Fruit fly (Drosophila melanogaster): ENCODE measurements around the gene smog.
A peak's percentile ranks its signal among the peaks of the same experiment; 100 is the strongest.

Gene smog

DNA sequence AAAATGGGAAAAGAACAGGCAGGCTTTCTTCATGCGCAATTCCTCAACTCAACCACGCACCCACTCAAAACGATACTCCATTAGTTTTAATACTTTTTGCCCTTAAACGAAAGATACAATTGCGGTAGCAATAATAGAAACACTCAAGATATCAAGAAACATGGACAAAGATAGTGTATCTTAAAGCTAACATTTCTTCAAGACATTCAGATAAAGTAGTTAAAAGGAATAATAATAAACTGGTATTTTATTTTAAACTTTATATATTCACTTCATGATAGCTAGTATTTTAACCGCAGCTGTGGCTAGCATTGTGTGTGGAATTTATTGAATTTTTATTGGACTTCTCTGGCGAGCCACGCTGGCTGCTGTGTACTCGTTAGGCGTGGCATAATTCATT lies 3.5 kb downstream of the smog start (continued):
- TF ChIP-seq sisA (GFP tag; IDR thresholded peaks at IDR 0.05), result peak; percentile 43; the same call in 1 of the 2 replicates
- TF ChIP-seq ATbp (GFP tag; optimal IDR thresholded peaks at IDR 0.05), result peak; percentile 63
- TF ChIP-seq CG9609 (GFP tag; optimal IDR thresholded peaks at IDR 0.05), result no peak
- TF ChIP-seq pnt (GFP tag; optimal IDR thresholded peaks at IDR 0.05), result peak; percentile 31
- TF ChIP-seq Dek (tag; optimal IDR thresholded peaks at IDR 0.05), result peak; percentile 58
- TF ChIP-seq CG34422 (GFP tag; IDR thresholded peaks at IDR 0.05), result peak; percentile 68
- no peak for TF ChIP-seq Myb (GFP tag; optimal IDR thresholded peaks at IDR 0.05)
- no peak for TF ChIP-seq gro (GFP tag; optimal IDR thresholded peaks at IDR 0.05)
- 0 out of 2 replicates have a peak, but pooled peaks have one; percentile 16 for TF ChIP-seq seq (GFP tag; IDR thresholded peaks at IDR 0.05)
- peak; percentile 86 for TF ChIP-seq row (GFP tag; IDR thresholded peaks at IDR 0.05)
- TF ChIP-seq tgo (GFP tag; IDR thresholded peaks at IDR 0.05), result peak; percentile 30; the same call in 1 of the 3 replicates
- TF ChIP-seq CG4707 (GFP tag; optimal IDR thresholded peaks at IDR 0.05), result peak; percentile 39
- peak; percentile 37 for TF ChIP-seq CrebB (tag; optimal IDR thresholded peaks at IDR 0.05)
- peak; percentile 51 for TF ChIP-seq lmd (GFP tag; IDR thresholded peaks at IDR 0.05)
- TF ChIP-seq lilli (GFP tag; optimal IDR thresholded peaks at IDR 0.05), result peak; percentile 57
- no peak for TF ChIP-seq Gsc (GFP tag; IDR thresholded peaks at IDR 0.05)
- peak; percentile 38; the same call in 1 of the 2 replicates for TF ChIP-seq E2f2 (GFP tag; IDR thresholded peaks at IDR 0.05)
- TF ChIP-seq Xrp1 (GFP tag; IDR thresholded peaks at IDR 0.05), result peak; percentile 81
- peak; percentile 33 for TF ChIP-seq CG18764 (GFP tag; optimal IDR thresholded peaks at IDR 0.05)
- TF ChIP-seq sd (tag; optimal IDR thresholded peaks at IDR 0.05), result peak; percentile 48
- no peak for TF ChIP-seq Lim3 (GFP tag; IDR thresholded peaks at IDR 0.05)
- peak; percentile 50 for TF ChIP-seq Xbp1 (GFP tag; optimal IDR thresholded peaks at IDR 0.05)
- no peak for TF ChIP-seq CG13775 (GFP tag; optimal IDR thresholded peaks at IDR 0.05)
- no peak for TF ChIP-seq sob (GFP tag; IDR thresholded peaks at IDR 0.05)
- peak; percentile 52 for TF ChIP-seq B-H1 (GFP tag; IDR thresholded peaks at IDR 0.05)
- no peak for TF ChIP-seq Doc2 (GFP tag; IDR thresholded peaks at IDR 0.05)
- no peak for TF ChIP-seq tna (GFP tag; IDR thresholded peaks at IDR 0.05; ENCODE audit: partially characterized antibody)
- no peak for TF ChIP-seq Dp (GFP tag; optimal IDR thresholded peaks at IDR 0.05)
- TF ChIP-seq vvl (GFP tag; IDR thresholded peaks at IDR 0.05), result peak; percentile 70
- TF ChIP-seq CG17802 (tag; optimal IDR thresholded peaks at IDR 0.05), result peak; percentile 11
- TF ChIP-seq CG31441 (GFP tag; IDR thresholded peaks at IDR 0.05), result peak; percentile 84
- TF ChIP-seq HLH4C (GFP tag; IDR thresholded peaks at IDR 0.05; ENCODE audit: partially characterized antibody), result no peak
- no peak for TF ChIP-seq D19B (GFP tag; optimal IDR thresholded peaks at IDR 0.05)
- no peak for TF ChIP-seq Oaz (GFP tag; IDR thresholded peaks at IDR 0.05)
- TF ChIP-seq Fer3 (tag; optimal IDR thresholded peaks at IDR 0.05), result peak; percentile 68
- peak; percentile 52; the same call in 1 of the 2 replicates for TF ChIP-seq stc (GFP tag; IDR thresholded peaks at IDR 0.05)
- TF ChIP-seq CG1024 (GFP tag; IDR thresholded peaks at IDR 0.05), result 0 out of 2 replicates have a peak, but pooled peaks have one; percentile 25
- no peak for TF ChIP-seq Dref (GFP tag; IDR thresholded peaks at IDR 0.05)
- TF ChIP-seq CkIIα-i1 (GFP tag; IDR thresholded peaks at IDR 0.05), result no peak
- TF ChIP-seq CG42726 (GFP tag; IDR thresholded peaks at IDR 0.05; ENCODE audit: partially characterized antibody), result no peak
- no peak for TF ChIP-seq Nf-YA (GFP tag; IDR thresholded peaks at IDR 0.05)
- peak; percentile 71 for TF ChIP-seq CG15269 (tag; optimal IDR thresholded peaks at IDR 0.05)
- peak; percentile 56 for TF ChIP-seq onecut (GFP tag; IDR thresholded peaks at IDR 0.05)
- TF ChIP-seq CG17359 (tag; optimal IDR thresholded peaks at IDR 0.05), result peak; percentile 82
- TF ChIP-seq wek (GFP tag; optimal IDR thresholded peaks at IDR 0.05), result no peak
- TF ChIP-seq D (optimal IDR thresholded peaks at IDR 0.05), result no peak
- peak; percentile 61 for TF ChIP-seq D (GFP tag; optimal IDR thresholded peaks at IDR 0.05)
- TF ChIP-seq Kr (GFP tag; optimal IDR thresholded peaks at IDR 0.05), result no peak
- no peak for TF ChIP-seq crol (GFP tag; IDR thresholded peaks at IDR 0.05)
- no peak for TF ChIP-seq Mrtf (GFP tag; IDR thresholded peaks at IDR 0.05)
- 0 out of 2 replicates have a peak, but pooled peaks have one; percentile 29 for TF ChIP-seq CG6272 (GFP tag; IDR thresholded peaks at IDR 0.05)
- TF ChIP-seq Atf-2 (GFP tag; optimal IDR thresholded peaks at IDR 0.05), result no peak
